Fruit fly (Drosophila melanogaster) whole organism, adult: ENCODE data around the gene hoip.

ENCODE experiments used
- CG11617 ChIP-seq: fragments of 200-800 bp; sonication (Bioruptor generic); optimal IDR thresholded peaks from 2 replicates; lab custom pipeline; 2017; ENCODE audit warnings: mild to moderate bottlenecking, missing biosample characterization, missing genetic modification reagents, missing genetic modification characterization
- CG12768 ChIP-seq: fragments of 200-800 bp; sonication (Bioruptor generic); optimal IDR thresholded peaks from 2 replicates; lab custom pipeline; 2017; ENCODE audit warnings: missing biosample characterization, missing genetic modification characterization, mild to moderate bottlenecking, moderate library complexity, missing genetic modification reagents
- CG14711 ChIP-seq: fragments of 200-800 bp; sonication (Bioruptor generic); optimal IDR thresholded peaks from 2 replicates; lab custom pipeline; 2018; ENCODE audit warnings: missing biosample characterization, mild to moderate bottlenecking, missing genetic modification characterization, moderate library complexity
- CG33017 ChIP-seq: fragments of 200-800 bp; sonication (Bioruptor generic); optimal IDR thresholded peaks from 2 replicates; lab custom pipeline; 2018; ENCODE audit warnings: missing biosample characterization, mild to moderate bottlenecking, missing genetic modification characterization, moderate library complexity
- CG5204 ChIP-seq: fragments of 200-800 bp; sonication (Bioruptor generic); optimal IDR thresholded peaks from 2 replicates; lab custom pipeline; 2016; ENCODE audit warnings: missing biosample characterization, missing genetic modification characterization
- CG7045 ChIP-seq: fragments of 200-800 bp; sonication (Bioruptor generic); optimal IDR thresholded peaks from 2 replicates; lab custom pipeline; 2017; ENCODE audit warnings: missing biosample characterization, mild to moderate bottlenecking, missing genetic modification characterization
- CG7101 ChIP-seq: fragments of 200-800 bp; sonication (Bioruptor generic); optimal IDR thresholded peaks from 2 replicates; lab custom pipeline; 2018; ENCODE audit warnings: missing biosample characterization, mild to moderate bottlenecking, missing genetic modification characterization, moderate library complexity
- Clk ChIP-seq: fragments of 200-800 bp; sonication (Bioruptor generic); optimal IDR thresholded peaks from 2 replicates; lab custom pipeline; 2017; ENCODE audit warnings: missing biosample characterization, missing genetic modification characterization
- Crg-1 ChIP-seq: fragments of 200-800 bp; sonication (Bioruptor generic); optimal IDR thresholded peaks from 2 replicates; lab custom pipeline; 2016; ENCODE audit warnings: missing biosample characterization, missing genetic modification characterization
- Hr96 ChIP-seq: fragments of 200-800 bp; sonication (Bioruptor generic); optimal IDR thresholded peaks from 2 replicates; lab custom pipeline; 2016; ENCODE audit warnings: missing biosample characterization, missing genetic modification characterization
- Mnt ChIP-seq: fragments of 200-800 bp; sonication (Bioruptor generic); optimal IDR thresholded peaks from 2 replicates; lab custom pipeline; 2016; ENCODE audit warnings: missing biosample characterization, mild to moderate bottlenecking, missing genetic modification characterization
- bab1 ChIP-seq: fragments of 200-800 bp; sonication (Bioruptor generic); optimal IDR thresholded peaks from 3 replicates; lab custom pipeline; 2019; ENCODE audit warnings: missing biosample characterization, mild to moderate bottlenecking, missing genetic modification characterization, moderate library complexity
- cic ChIP-seq: fragments of 200-800 bp; sonication (Bioruptor generic); optimal IDR thresholded peaks from 2 replicates; lab custom pipeline; 2017; ENCODE audit warnings: missing biosample characterization, mild to moderate bottlenecking, missing genetic modification characterization, moderate library complexity
- cnc ChIP-seq, 2 experiments: fragments of >200 bp; optimal IDR thresholded peaks; 2 replicates each; lab custom pipeline; 2017
- kay ChIP-seq: fragments of 200-800 bp; sonication (Bioruptor generic); peaks from one replicate; lab custom pipeline; 2016; ENCODE audit warnings: missing biosample characterization, missing genetic modification characterization, borderline replicate concordance
- ovo ChIP-seq: fragments of 200-800 bp; sonication (Bioruptor generic); optimal IDR thresholded peaks from 2 replicates; lab custom pipeline; 2016; ENCODE audit warnings: missing biosample characterization, missing genetic modification characterization
- pad ChIP-seq: fragments of 200-800 bp; sonication (Bioruptor generic); optimal IDR thresholded peaks from 3 replicates; lab custom pipeline; 2017; ENCODE audit warnings: missing biosample characterization, missing genetic modification characterization, mild to moderate bottlenecking, moderate library complexity, missing genetic modification reagents
- tj ChIP-seq: fragments of 200-800 bp; sonication (Bioruptor generic); optimal IDR thresholded peaks from 3 replicates; lab custom pipeline; 2017; ENCODE audit warnings: missing biosample characterization, mild to moderate bottlenecking, missing genetic modification characterization, moderate library complexity
- toe ChIP-seq: fragments of 200-800 bp; sonication (Bioruptor generic); optimal IDR thresholded peaks from 2 replicates; lab custom pipeline; 2016; ENCODE audit warnings: missing biosample characterization, missing genetic modification characterization

hoip gene

dm6 chr2L:9699615-9700014 is at the start of gene hoip:
TSS of gene hoip (plus strand) at chr2L:9699791.
- TF ChIP-seq CG7101 (tag; lab: Kevin White, UChicago) (no peak), CG5204 (GFP tag; lab: Kevin White, UChicago) (no peak), CG11617 (GFP tag; lab: Kevin White, UChicago) (no peak), cic (GFP tag; lab: Kevin White, UChicago) (no peak), CG12768 (no peak), CG14711 (no peak), CG33017 (tag; lab: Kevin White, UChicago) (no peak), ovo (GFP tag; lab: Kevin White, UChicago) (no peak), Mnt (peak; percentile 99)

- TF ChIP-seq bab1 (GFP tag; lab: Kevin White, UChicago) (no peak), toe (GFP tag; lab: Kevin White, UChicago) (no peak), cnc (optimal IDR thresholded peaks at IDR 0.05; lab: Kevin White, UChicago) (no peak), CG33017 (tag; lab: Kevin White, UChicago) (no peak), Mnt (no peak)
Measured at dm6 chr2L:9656300-9656699, 43.3 kb upstream of the hoip start, which contains the start of gene CG33299. TSS of gene CG33299 (plus strand) at chr2L:9656600.

DNA sequence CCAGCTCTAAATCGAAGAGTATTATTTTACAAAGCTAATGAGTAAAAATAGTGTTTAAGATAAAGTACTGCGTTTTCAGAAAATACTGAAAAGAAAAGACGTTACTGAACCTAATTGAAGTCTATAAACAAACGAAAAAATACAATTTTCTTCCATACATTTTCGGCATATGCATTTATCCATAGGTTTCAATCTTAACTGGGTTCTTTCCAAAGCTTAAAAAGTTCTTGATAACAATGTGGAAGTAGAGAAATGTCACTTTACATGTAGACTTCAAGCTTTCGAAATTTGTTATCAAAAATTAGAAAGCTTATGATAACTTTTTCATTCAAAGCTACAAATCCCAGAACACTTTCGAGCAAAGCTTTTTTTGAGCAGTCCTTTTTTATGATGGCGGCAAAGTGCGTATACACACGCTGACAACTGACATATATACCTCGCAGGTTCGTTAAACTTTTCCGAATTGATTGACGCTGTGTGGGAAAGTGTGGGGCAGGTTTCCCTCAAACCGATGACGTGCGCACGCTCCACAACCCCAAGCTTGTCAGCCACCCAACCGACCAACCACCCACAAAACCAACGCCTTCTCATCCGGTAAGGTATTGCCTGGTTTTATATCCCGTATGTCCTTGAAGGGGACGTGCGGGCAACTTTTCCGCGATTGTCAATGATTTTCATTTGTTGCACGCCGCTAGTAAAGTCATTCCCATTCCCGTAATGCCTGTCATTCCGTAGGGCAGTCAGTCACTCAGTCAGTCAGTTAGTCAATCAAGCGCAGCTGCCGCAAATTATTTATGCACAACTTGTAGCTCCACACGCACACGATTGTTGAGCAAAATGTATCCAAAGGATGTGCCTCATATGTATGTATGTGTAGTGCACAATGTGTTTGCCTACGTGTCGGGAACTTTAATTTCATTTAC is 42.1 kb upstream of the hoip start:
- TF ChIP-seq CG7101 (tag; lab: Kevin White, UChicago) (no peak), CG14711 (no peak), Mnt (no peak), CG33017 (tag; lab: Kevin White, UChicago) (no peak), Hr96 (GFP tag; lab: Kevin White, UChicago) (no peak), Clk (GFP tag; lab: Kevin White, UChicago) (no peak), ovo (GFP tag; lab: Kevin White, UChicago) (no peak), CG12768 (no peak)

dm6 chr2L:9660516-9660920 is 39.1 kb upstream of the hoip start:
- TF ChIP-seq CG33017 (tag; lab: Kevin White, UChicago) (peak; percentile 19), CG11617 (GFP tag; lab: Kevin White, UChicago) (peak; percentile 2), CG5204 (GFP tag; lab: Kevin White, UChicago) (peak; percentile 41), CG12768 (peak; percentile 12), kay (GFP tag; lab: Kevin White, UChicago) (no peak), CG7101 (tag; lab: Kevin White, UChicago) (no peak), CG7045 (GFP tag; lab: Kevin White, UChicago) (peak; percentile 62)

- TF ChIP-seq ovo (GFP tag; lab: Kevin White, UChicago): no peak
- TF ChIP-seq CG7101 (tag; lab: Kevin White, UChicago): no peak
- TF ChIP-seq Clk (GFP tag; lab: Kevin White, UChicago): no peak
- no peak for TF ChIP-seq bab1 (GFP tag; lab: Kevin White, UChicago)
- no peak for TF ChIP-seq Crg-1
- TF ChIP-seq CG11617 (GFP tag; lab: Kevin White, UChicago): no peak
- TF ChIP-seq CG14711: no peak
- no peak for TF ChIP-seq tj
- TF ChIP-seq cnc (optimal IDR thresholded peaks at IDR 0.05; lab: Kevin White, UChicago): no peak
Measured at dm6 chr2L:9662977-9663376, 36.6 kb upstream of the hoip start.

dm6 chr2L:9669354-9669753 is 30.2 kb upstream of the hoip start:
- no peak for TF ChIP-seq bab1 (GFP tag; lab: Kevin White, UChicago)
- peak; percentile 34 for TF ChIP-seq CG7045 (GFP tag; lab: Kevin White, UChicago)
- TF ChIP-seq CG12768: peak; percentile 3
- TF ChIP-seq CG7101 (tag; lab: Kevin White, UChicago): peak; percentile 29
- TF ChIP-seq CG14711: peak; percentile 49
- TF ChIP-seq CG33017 (tag; lab: Kevin White, UChicago): peak; percentile 26
- no peak for TF ChIP-seq cnc (optimal IDR thresholded peaks at IDR 0.05; lab: Kevin White, UChicago)
- peak; percentile 28 for TF ChIP-seq toe (GFP tag; lab: Kevin White, UChicago)

- TF ChIP-seq CG12768: no peak
- no peak for TF ChIP-seq CG7101 (tag; lab: Kevin White, UChicago)
- no peak for TF ChIP-seq CG11617 (GFP tag; lab: Kevin White, UChicago)
- TF ChIP-seq CG33017 (tag; lab: Kevin White, UChicago): no peak
- no peak for TF ChIP-seq CG7045 (GFP tag; lab: Kevin White, UChicago)
- no peak for TF ChIP-seq Hr96 (GFP tag; lab: Kevin White, UChicago)
- no peak for TF ChIP-seq pad (GFP tag; lab: Kevin White, UChicago)
- TF ChIP-seq CG14711: no peak
- TF ChIP-seq cic (GFP tag; lab: Kevin White, UChicago): no peak
- no peak for TF ChIP-seq cnc (optimal IDR thresholded peaks at IDR 0.05; lab: Kevin White, UChicago)
Measured at dm6 chr2L:9670909-9671422, 28.6 kb upstream of the hoip start.
